Worm (Caenorhabditis elegans) whole organism, mixed stage, embryonic: ENCODE measurements around the gene C39B5.2.

Source experiments
- M03D4.4 ChIP-seq: sonication (generic microtip); optimal IDR thresholded peaks from 2 replicates; lab custom pipeline; 2017; ENCODE audit warnings: mild to moderate bottlenecking, missing genetic modification characterization, missing compliant biosample characterization
- bed-3 ChIP-seq: fragments of 200-800 bp; sonication (Bioruptor generic); optimal IDR thresholded peaks from 3 replicates; lab custom pipeline; 2018; ENCODE audit warnings: mild to moderate bottlenecking, missing genetic modification characterization, moderate library complexity, missing compliant biosample characterization
- blmp-1 ChIP-seq: fragments of 150-350 bp; optimal IDR thresholded peaks from 2 replicates; lab custom pipeline; 2014; ENCODE audit warnings: missing biosample characterization, missing genetic modification characterization
- ceh-39 ChIP-seq: fragments of 150-350 bp; optimal IDR thresholded peaks from 2 replicates; lab custom pipeline; 2014; ENCODE audit warnings: missing biosample characterization, missing genetic modification characterization
- ceh-43 ChIP-seq: fragments of 200-800 bp; sonication (Bioruptor generic); optimal IDR thresholded peaks from 2 replicates; lab custom pipeline; 2018; ENCODE audit warnings: mild to moderate bottlenecking, missing genetic modification characterization, moderate library complexity, missing compliant biosample characterization
- ceh-83 ChIP-seq: fragments of 200-800 bp; sonication (Bioruptor generic); optimal IDR thresholded peaks from 2 replicates; lab custom pipeline; 2018; ENCODE audit warnings: mild to moderate bottlenecking, missing genetic modification characterization, missing compliant biosample characterization
- ces-1 ChIP-seq: fragments of 150-350 bp; optimal IDR thresholded peaks from 2 replicates; lab custom pipeline; 2014; ENCODE audit warnings: missing biosample characterization, missing genetic modification reagents, missing genetic modification characterization
- cnd-1 ChIP-seq: fragments of 200-800 bp; sonication (Bioruptor generic); optimal IDR thresholded peaks from 2 replicates; lab custom pipeline; 2018; ENCODE audit warnings: mild to moderate bottlenecking, missing genetic modification characterization, missing compliant biosample characterization
- drap-1 ChIP-seq: fragments of 200-800 bp; sonication (Bioruptor generic); optimal IDR thresholded peaks from 3 replicates; lab custom pipeline; 2018; ENCODE audit warnings: mild to moderate bottlenecking, missing genetic modification characterization, missing compliant biosample characterization
- elt-1 ChIP-seq: sonication (generic microtip); optimal IDR thresholded peaks from 2 replicates; lab custom pipeline; 2017; ENCODE audit warnings: missing genetic modification characterization, mild to moderate bottlenecking, missing compliant biosample characterization, antibody characterized with exemption, moderate library complexity, borderline replicate concordance; ENCODE audit not compliant: insufficient read depth
- elt-3 ChIP-seq: fragments of 150-350 bp; optimal IDR thresholded peaks from 2 replicates; lab custom pipeline; 2014; ENCODE audit warnings: missing biosample characterization, missing genetic modification characterization
- flh-1 ChIP-seq: fragments of 200-800 bp; sonication (Bioruptor generic); optimal IDR thresholded peaks from 2 replicates; lab custom pipeline; 2018; ENCODE audit warnings: mild to moderate bottlenecking, missing genetic modification characterization, moderate library complexity, missing compliant biosample characterization
- ham-2 ChIP-seq: fragments of 200-800 bp; sonication (Bioruptor generic); optimal IDR thresholded peaks from 2 replicates; lab custom pipeline; 2018; ENCODE audit warnings: mild to moderate bottlenecking, missing genetic modification characterization, missing compliant biosample characterization
- hlh-1 ChIP-seq: fragments of 150-350 bp; optimal IDR thresholded peaks from 2 replicates; lab custom pipeline; 2014; ENCODE audit warnings: missing biosample characterization, missing genetic modification reagents, missing genetic modification characterization
- lin-13 ChIP-seq: fragments of 150-350 bp; optimal IDR thresholded peaks from 2 replicates; lab custom pipeline; 2014; ENCODE audit warnings: missing biosample characterization, missing genetic modification characterization
- lin-32 ChIP-seq: fragments of 200-800 bp; sonication (Bioruptor generic); optimal IDR thresholded peaks from 2 replicates; lab custom pipeline; 2018; ENCODE audit warnings: mild to moderate bottlenecking, missing genetic modification characterization, missing compliant biosample characterization
- lsy-2 ChIP-seq: fragments of 150-350 bp; optimal IDR thresholded peaks from 2 replicates; lab custom pipeline; 2014; ENCODE audit warnings: missing biosample characterization, missing genetic modification characterization
- mab-5 ChIP-seq: fragments of 150-350 bp; optimal IDR thresholded peaks from 2 replicates; lab custom pipeline; 2014; ENCODE audit warnings: missing biosample characterization, missing genetic modification characterization
- mep-1 ChIP-seq: fragments of 150-350 bp; optimal IDR thresholded peaks from 2 replicates; lab custom pipeline; 2017; ENCODE audit warnings: missing biosample characterization, missing genetic modification reagents, missing genetic modification characterization, inconsistent platforms
- mls-2 ChIP-seq: sonication (generic microtip); optimal IDR thresholded peaks from 2 replicates; lab custom pipeline; 2016; ENCODE audit warnings: mild to moderate bottlenecking, missing genetic modification characterization, moderate library complexity, missing compliant biosample characterization
- nhr-12 ChIP-seq: fragments of 150-350 bp; optimal IDR thresholded peaks from 2 replicates; lab custom pipeline; 2014; ENCODE audit warnings: missing biosample characterization, missing genetic modification characterization
- nhr-2 ChIP-seq: fragments of 150-350 bp; optimal IDR thresholded peaks from 2 replicates; lab custom pipeline; 2014; ENCODE audit warnings: missing biosample characterization, missing genetic modification characterization
- nhr-237 ChIP-seq: fragments of 150-350 bp; optimal IDR thresholded peaks from 2 replicates; lab custom pipeline; 2014; ENCODE audit warnings: missing biosample characterization, missing genetic modification characterization
- nhr-28 ChIP-seq: fragments of 150-350 bp; optimal IDR thresholded peaks from 2 replicates; lab custom pipeline; 2014; ENCODE audit warnings: missing biosample characterization, missing genetic modification characterization
- pha-4 ChIP-seq: fragments of 150-350 bp; optimal IDR thresholded peaks from 2 replicates; lab custom pipeline; 2018; ENCODE audit warnings: missing biosample characterization, missing genetic modification reagents, missing genetic modification characterization
- sem-2 ChIP-seq: fragments of 200-800 bp; sonication (Bioruptor generic); optimal IDR thresholded peaks from 2 replicates; lab custom pipeline; 2018; ENCODE audit warnings: mild to moderate bottlenecking, missing genetic modification characterization, missing compliant biosample characterization
- snpc-4 ChIP-seq: fragments of 150-350 bp; optimal IDR thresholded peaks from 2 replicates; lab custom pipeline; 2014; ENCODE audit warnings: missing biosample characterization, missing genetic modification characterization
- sptf-1 ChIP-seq: sonication (generic microtip); optimal IDR thresholded peaks from 2 replicates; lab custom pipeline; 2017; ENCODE audit warnings: mild to moderate bottlenecking, missing genetic modification characterization, moderate library complexity, missing compliant biosample characterization
- tbx-8 ChIP-seq: fragments of 200-800 bp; sonication (Bioruptor generic); optimal IDR thresholded peaks from 2 replicates; lab custom pipeline; 2018; ENCODE audit warnings: mild to moderate bottlenecking, missing genetic modification characterization, moderate library complexity, missing compliant biosample characterization
- unc-120 ChIP-seq: sonication (generic microtip); optimal IDR thresholded peaks from 2 replicates; lab custom pipeline; 2017; ENCODE audit warnings: missing genetic modification characterization, missing compliant biosample characterization; ENCODE audit not compliant: poor library complexity, severe bottlenecking
- unc-39 ChIP-seq: fragments of 150-350 bp; optimal IDR thresholded peaks from 2 replicates; lab custom pipeline; 2014; ENCODE audit warnings: missing biosample characterization, missing genetic modification characterization
- zip-8 ChIP-seq: fragments of 150-350 bp; optimal IDR thresholded peaks from 2 replicates; lab custom pipeline; 2014; ENCODE audit warnings: missing biosample characterization, missing genetic modification characterization
- ztf-11 ChIP-seq: fragments of 150-350 bp; optimal IDR thresholded peaks from 2 replicates; lab custom pipeline; 2014; ENCODE audit warnings: missing biosample characterization, missing genetic modification characterization

The C39B5.2 gene

ce11 chrIII:2224478-2224877 is 10.2 kb upstream of the C39B5.2 start, which contains the start of gene fbxa-38:
TSS of gene fbxa-38 (plus strand) at chrIII:2224672.
- no peak for TF ChIP-seq unc-39
- no peak for TF ChIP-seq ztf-11 (tag; lab: Kevin White, UChicago)

ce11 chrIII:2227407-2227806 is 7.3 kb upstream of the C39B5.2 start, which contains the start of gene fbxa-62:
TSS of gene fbxa-62 (plus strand) at chrIII:2227707.
- TF ChIP-seq snpc-4 (tag; lab: Kevin White, UChicago): no peak
- TF ChIP-seq, all 35 proteins: peak for 0

- TF ChIP-seq mls-2 (tag; lab: Kevin White, UChicago): no peak
- TF ChIP-seq lin-32 (GFP tag; lab: Kevin White, UChicago): no peak
- no peak for TF ChIP-seq hlh-1 (tag; lab: Kevin White, UChicago)
- TF ChIP-seq sptf-1 (tag; lab: Kevin White, UChicago): no peak
- no peak for TF ChIP-seq lsy-2
- TF ChIP-seq ceh-43 (GFP tag; lab: Kevin White, UChicago): no peak
- TF ChIP-seq elt-3: no peak
Measured at ce11 chrIII:2232360-2232759, 2.3 kb upstream of the C39B5.2 start, which contains the start of gene fbxa-47. TSS of gene fbxa-47 (minus strand) at chrIII:2232460.

ce11 chrIII:2233399-2233798 is 1.3 kb upstream of the C39B5.2 start:
- TF ChIP-seq unc-39 (no peak), lsy-2 (no peak), mep-1 (tag; lab: Kevin White, UChicago) (no peak), elt-3 (no peak), tbx-8 (no peak), mab-5 (tag; lab: Kevin White, UChicago) (no peak), nhr-12 (no peak), nhr-2 (tag; lab: Kevin White, UChicago) (no peak), hlh-1 (tag; lab: Kevin White, UChicago) (no peak), M03D4.4 (no peak), flh-1 (GFP tag; lab: Kevin White, UChicago) (no peak), ces-1 (GFP tag; lab: Kevin White, UChicago) (no peak), elt-1 (no peak), blmp-1 (tag; lab: Kevin White, UChicago) (no peak), snpc-4 (tag; lab: Kevin White, UChicago) (no peak)

ce11 chrIII:2239587-2240144 is 5.0 kb downstream of the C39B5.2 start, which contains the start of gene C39B5.10:
TSS of gene C39B5.10 (minus strand) at chrIII:2239637.
- TF ChIP-seq nhr-237: no peak
- no peak for TF ChIP-seq lin-32 (GFP tag; lab: Kevin White, UChicago)
- TF ChIP-seq ztf-11 (tag; lab: Kevin White, UChicago): no peak
- no peak for TF ChIP-seq bed-3 (GFP tag; lab: Kevin White, UChicago)
- TF ChIP-seq sptf-1 (tag; lab: Kevin White, UChicago): no peak
- no peak for TF ChIP-seq ceh-83 (GFP tag; lab: Kevin White, UChicago)
- no peak for TF ChIP-seq lin-13
- no peak for TF ChIP-seq zip-8 (tag; lab: Kevin White, UChicago)
- no peak for TF ChIP-seq nhr-12
- TF ChIP-seq blmp-1 (tag; lab: Kevin White, UChicago): no peak
- TF ChIP-seq snpc-4 (tag; lab: Kevin White, UChicago): no peak
- TF ChIP-seq ham-2 (GFP tag; lab: Kevin White, UChicago): no peak
- TF ChIP-seq pha-4: no peak
- TF ChIP-seq sem-2 (GFP tag; lab: Kevin White, UChicago): no peak
- no peak for TF ChIP-seq unc-120
- TF ChIP-seq cnd-1 (tag; lab: Kevin White, UChicago): no peak
- no peak for TF ChIP-seq elt-3
- TF ChIP-seq mep-1 (tag; lab: Kevin White, UChicago): no peak
- no peak for TF ChIP-seq flh-1 (GFP tag; lab: Kevin White, UChicago)

- TF ChIP-seq ceh-39: no peak
- no peak for TF ChIP-seq ztf-11 (tag; lab: Kevin White, UChicago)
- TF ChIP-seq lin-13: no peak
- TF ChIP-seq elt-1: no peak
- no peak for TF ChIP-seq nhr-237
- no peak for TF ChIP-seq mls-2 (tag; lab: Kevin White, UChicago)
- no peak for TF ChIP-seq flh-1 (GFP tag; lab: Kevin White, UChicago)
- no peak for TF ChIP-seq M03D4.4
- no peak for TF ChIP-seq blmp-1 (tag; lab: Kevin White, UChicago)
- no peak for TF ChIP-seq nhr-2 (tag; lab: Kevin White, UChicago)
- no peak for TF ChIP-seq drap-1 (GFP tag; lab: Kevin White, UChicago)
- TF ChIP-seq nhr-28 (tag; lab: Kevin White, UChicago): no peak
- TF ChIP-seq mab-5 (tag; lab: Kevin White, UChicago): no peak
- no peak for TF ChIP-seq snpc-4 (tag; lab: Kevin White, UChicago)
- no peak for TF ChIP-seq unc-39
- TF ChIP-seq ceh-43 (GFP tag; lab: Kevin White, UChicago): no peak
- no peak for TF ChIP-seq sptf-1 (tag; lab: Kevin White, UChicago)
- TF ChIP-seq zip-8 (tag; lab: Kevin White, UChicago): no peak
Measured at ce11 chrIII:2240471-2240870, 5.8 kb downstream of the C39B5.2 start, which contains the start of gene srz-56. TSS of gene srz-56 (plus strand) at chrIII:2240771.
